Worm (Caenorhabditis elegans) whole organism, L2 larva: Measurements from ENCODE around the gene C31C9.7.

Source experiments
- ama-1 ChIP-seq: fragments of 150-350 bp; optimal IDR thresholded peaks from 2 replicates; lab custom pipeline; 2018; ENCODE audit warnings: inconsistent platforms
- mdl-1 ChIP-seq, 2 experiments: fragments of 150-350 bp in 1 of 2; sonication (generic microtip) in 1 of 2; optimal IDR thresholded peaks; 2 replicates each; lab custom pipeline; 2017; ENCODE audit warnings: missing biosample characterization in 2 of 2, missing genetic modification characterization in 2 of 2
- peb-1 ChIP-seq: fragments of 150-350 bp; optimal IDR thresholded peaks from 2 replicates; lab custom pipeline; 2014; ENCODE audit warnings: missing biosample characterization, missing genetic modification characterization
- unc-39 ChIP-seq: fragments of 150-350 bp; optimal IDR thresholded peaks from 2 replicates; lab custom pipeline; 2014; ENCODE audit warnings: missing biosample characterization, missing genetic modification characterization
- ztf-11 ChIP-seq: sonication (generic microtip); optimal IDR thresholded peaks from 2 replicates; lab custom pipeline; 2017; ENCODE audit warnings: missing biosample characterization, missing genetic modification characterization

ce11 chrII:13640210-13640609, 28.7 kb upstream of the C31C9.7 start:
- no peak for TF ChIP-seq ztf-11
- TF ChIP-seq mdl-1 (tag; optimal IDR thresholded peaks at IDR 0.05; lab: Kevin White, UChicago): no peak
- TF ChIP-seq unc-39 (tag; lab: Kevin White, UChicago): no peak
- TF ChIP-seq peb-1 (tag; lab: Kevin White, UChicago): no peak
- no peak for TF ChIP-seq ama-1 (lab: Kevin White, UChicago)
